Fruit fly (Drosophila melanogaster): ENCODE data around the gene Atg1.

DNA sequence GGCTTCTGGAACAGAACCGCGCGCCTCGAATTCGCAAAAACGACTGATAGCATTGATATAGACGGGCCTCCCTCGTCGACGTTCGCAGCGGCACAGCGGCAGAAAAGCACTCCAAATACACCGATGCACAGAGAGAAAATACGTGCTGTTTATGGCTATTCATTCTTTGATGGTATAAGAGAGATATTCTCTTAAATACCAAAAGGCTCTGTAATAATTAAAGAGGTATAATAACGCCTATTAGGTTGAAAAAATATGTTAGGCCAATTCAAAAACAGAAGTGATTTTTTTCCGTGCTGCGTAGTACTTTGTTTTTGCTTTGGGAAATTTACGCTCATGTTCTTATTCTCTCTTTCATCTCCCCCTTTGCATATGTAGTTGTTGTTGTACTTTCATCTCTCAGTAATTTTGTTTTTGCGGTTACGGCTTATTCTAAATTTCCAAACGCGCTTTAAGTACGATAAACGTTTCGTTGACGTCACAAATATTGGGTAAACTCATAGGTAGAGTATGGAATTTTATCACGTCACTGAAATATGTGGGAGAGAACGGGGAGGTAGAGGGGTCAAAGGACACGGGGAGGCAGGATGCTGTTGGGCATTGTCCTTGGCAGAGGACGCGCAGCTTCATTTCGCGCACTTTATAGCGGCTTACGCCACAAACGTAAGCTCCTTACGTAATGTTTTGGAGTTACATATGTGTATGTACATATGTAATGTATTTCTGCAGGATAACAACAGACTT lies 38.3 kb upstream of the Atg1 start, which contains the start of gene nebu:
- TF ChIP-seq Myc (optimal IDR thresholded peaks at IDR 0.05) (no peak), insv (optimal IDR thresholded peaks at IDR 0.05) (no peak)

All from Kc167 (cell line).